Fruit fly (Drosophila melanogaster): ENCODE data around the gene Ada.
A peak's percentile ranks its signal among the peaks of the same experiment; 100 is the strongest.

Gene Ada

DNA sequence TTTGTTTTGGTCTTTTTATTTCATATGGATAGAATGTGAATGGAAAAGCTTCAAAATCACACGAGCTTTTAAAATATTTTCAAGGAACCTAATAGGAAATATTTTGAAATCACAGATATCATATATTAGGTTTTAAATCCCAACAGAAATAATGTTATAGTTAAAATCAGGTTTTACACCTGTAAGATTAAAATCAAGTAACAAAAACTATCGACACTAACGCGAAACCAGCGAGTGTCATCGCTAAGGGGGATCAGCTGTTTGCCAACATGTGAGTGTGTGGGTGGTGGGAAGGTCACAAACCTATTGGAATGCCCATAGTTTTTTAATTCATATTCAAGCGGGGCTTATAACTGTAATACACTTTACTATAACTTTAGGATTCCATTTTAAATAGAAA, 26.3 kb upstream of the Ada start, which contains the start of gene hyx (continued):
- TF ChIP-seq CG34224 (GFP tag; IDR thresholded peaks at IDR 0.05; ENCODE audit: partially characterized antibody) (peak; percentile 86), otp (GFP tag; IDR thresholded peaks at IDR 0.05) (no peak), ATbp (GFP tag; optimal IDR thresholded peaks at IDR 0.05) (no peak), Gug (GFP tag; IDR thresholded peaks at IDR 0.05) (peak; percentile 34; the same call in 1 of the 4 replicates), Neu2 (GFP tag; optimal IDR thresholded peaks at IDR 0.05; ENCODE audit: borderline replicate concordance) (no peak), CG12391 (tag; optimal IDR thresholded peaks at IDR 0.05) (peak; percentile 67), CG6654 (GFP tag; optimal IDR thresholded peaks at IDR 0.05) (no peak), CG16863 (GFP tag; optimal IDR thresholded peaks at IDR 0.05) (peak; percentile 9), Dref (GFP tag; IDR thresholded peaks at IDR 0.05) (peak; percentile 42), Bdp1 (GFP tag; optimal IDR thresholded peaks at IDR 0.05) (no peak), tup (GFP tag; optimal IDR thresholded peaks at IDR 0.05) (no peak), CG16779 (GFP tag; IDR thresholded peaks at IDR 0.05) (no peak), GATAe (GFP tag; conservative IDR thresholded peaks at IDR 0.05) (no peak), Sry-δ (GFP tag; optimal IDR thresholded peaks at IDR 0.05) (peak; percentile 90), Hr51 (GFP tag; optimal IDR thresholded peaks at IDR 0.05) (no peak), pzg (GFP tag; optimal IDR thresholded peaks at IDR 0.05) (peak; percentile 54), CG11504 (tag; optimal IDR thresholded peaks at IDR 0.05) (no peak), kni (GFP tag; optimal IDR thresholded peaks at IDR 0.05) (no peak), br (optimal IDR thresholded peaks at IDR 0.05) (no peak), Xrp1 (GFP tag; IDR thresholded peaks at IDR 0.05) (no peak), Optix (GFP tag; IDR thresholded peaks at IDR 0.05) (no peak), MTF-1 (GFP tag; optimal IDR thresholded peaks at IDR 0.05; ENCODE audit: borderline replicate concordance) (no peak), mld (GFP tag; IDR thresholded peaks at IDR 0.05; ENCODE audit: partially characterized antibody) (0 out of 3 replicates have a peak, but pooled peaks have one; percentile 18), ewg (GFP tag; optimal IDR thresholded peaks at IDR 0.05) (no peak), CG4360 (GFP tag; IDR thresholded peaks at IDR 0.05) (no peak), dm (GFP tag; optimal IDR thresholded peaks at IDR 0.05) (peak; percentile 49), Jarid2 (GFP tag; optimal IDR thresholded peaks at IDR 0.05) (no peak), CG6791 (GFP tag; IDR thresholded peaks at IDR 0.05; ENCODE audit: partially characterized antibody) (peak; percentile 79), CG18011 (GFP tag; optimal IDR thresholded peaks at IDR 0.05) (peak; percentile 31), TFAM (GFP tag; optimal IDR thresholded peaks at IDR 0.05) (no peak), lov (optimal IDR thresholded peaks at IDR 0.05) (no peak), lov (GFP tag; IDR thresholded peaks at IDR 0.05) (no peak), lab (GFP tag; optimal IDR thresholded peaks at IDR 0.05) (peak; percentile 56), CG3281 (GFP tag; optimal IDR thresholded peaks at IDR 0.05) (peak; percentile 26), her (GFP tag; optimal IDR thresholded peaks at IDR 0.05) (peak; percentile 18), CG3847 (GFP tag; IDR thresholded peaks at IDR 0.05) (peak; percentile 25; the same call in 1 of the 2 replicates), Dbx (GFP tag; IDR thresholded peaks at IDR 0.05) (peak; percentile 75), Mes4 (GFP tag; optimal IDR thresholded peaks at IDR 0.05) (no peak), CG13287 (GFP tag; IDR thresholded peaks at IDR 0.05; ENCODE audit: partially characterized antibody) (peak; percentile 94)

- TF ChIP-seq Myb (GFP tag; optimal IDR thresholded peaks at IDR 0.05) (peak; percentile 6), CG18262 (tag; optimal IDR thresholded peaks at IDR 0.05) (peak; percentile 30), lmd (GFP tag; IDR thresholded peaks at IDR 0.05) (no peak), Mes4 (GFP tag; optimal IDR thresholded peaks at IDR 0.05) (peak; percentile 26), grau (tag; optimal IDR thresholded peaks at IDR 0.05) (peak; percentile 34), CrebB (tag; optimal IDR thresholded peaks at IDR 0.05) (peak; percentile 18), Chrac-16 (GFP tag; optimal IDR thresholded peaks at IDR 0.05) (no peak), Dp (GFP tag; optimal IDR thresholded peaks at IDR 0.05) (peak; percentile 35), CG31365 (tag; optimal IDR thresholded peaks at IDR 0.05) (no peak), sna (GFP tag; IDR thresholded peaks at IDR 0.05; ENCODE audit: partially characterized antibody) (peak; percentile 51; the same call in 1 of the 2 replicates), mld (GFP tag; IDR thresholded peaks at IDR 0.05; ENCODE audit: partially characterized antibody) (0 out of 3 replicates have a peak, but pooled peaks have one; percentile 11), Vsx1 (GFP tag; optimal IDR thresholded peaks at IDR 0.05) (no peak), twi (tag; optimal IDR thresholded peaks at IDR 0.05) (peak; percentile 28), CG6791 (GFP tag; IDR thresholded peaks at IDR 0.05; ENCODE audit: partially characterized antibody) (peak; percentile 59; the same call in 2 of the 3 replicates), C15 (GFP tag; IDR thresholded peaks at IDR 0.05) (no peak), CG30020 (tag; optimal IDR thresholded peaks at IDR 0.05) (peak; percentile 38)
These were observed 25.5 kb upstream of the Ada start, which contains the start of gene neur for dm6 chr3R:9039448-9039847. Gene neur, minus strand, starts transcription at chr3R:9039471.
